Worm (Caenorhabditis elegans) whole organism, L2 larva: ENCODE results near the gene C38D9.8.

Source experiments
- C34F6.9 ChIP-seq: fragments of 150-350 bp; optimal IDR thresholded peaks from 2 replicates; lab custom pipeline; 2014; ENCODE audit warnings: missing biosample characterization, missing genetic modification characterization
- F13H6.1 ChIP-seq: sonication (generic microtip); optimal IDR thresholded peaks from 2 replicates; lab custom pipeline; 2016; ENCODE audit warnings: missing genetic modification characterization, missing compliant biosample characterization
- R02D3.7 ChIP-seq: fragments of 150-350 bp; optimal IDR thresholded peaks from 2 replicates; lab custom pipeline; 2014; ENCODE audit warnings: missing biosample characterization, missing genetic modification characterization
- ZK546.5 ChIP-seq: sonication (generic microtip); optimal IDR thresholded peaks from 2 replicates; lab custom pipeline; 2017; ENCODE audit warnings: missing biosample characterization, missing genetic modification characterization
- alr-1 ChIP-seq: fragments of 150-350 bp; optimal IDR thresholded peaks from 2 replicates; lab custom pipeline; 2014; ENCODE audit warnings: missing biosample characterization, missing genetic modification characterization
- aly-2 ChIP-seq: fragments of 150-350 bp; optimal IDR thresholded peaks from 2 replicates; lab custom pipeline; 2014; ENCODE audit warnings: missing biosample characterization, missing genetic modification characterization
- ama-1 ChIP-seq: fragments of 150-350 bp; optimal IDR thresholded peaks from 2 replicates; lab custom pipeline; 2018; ENCODE audit warnings: inconsistent platforms
- blmp-1 ChIP-seq: sonication (generic microtip); optimal IDR thresholded peaks from 2 replicates; lab custom pipeline; 2017; ENCODE audit warnings: missing genetic modification characterization, mild to moderate bottlenecking, missing compliant biosample characterization, antibody characterized with exemption, moderate library complexity; ENCODE audit not compliant: insufficient read depth
- ceh-16 ChIP-seq: fragments of 150-350 bp; optimal IDR thresholded peaks from 2 replicates; lab custom pipeline; 2014; ENCODE audit warnings: missing biosample characterization, missing genetic modification characterization
- ceh-82 ChIP-seq: fragments of 150-350 bp; optimal IDR thresholded peaks from 2 replicates; lab custom pipeline; 2014; ENCODE audit warnings: missing biosample characterization, missing genetic modification characterization
- egl-27 ChIP-seq: sonication (generic microtip); optimal IDR thresholded peaks from 3 replicates; lab custom pipeline; 2017; ENCODE audit warnings: missing biosample characterization, missing genetic modification reagents, missing genetic modification characterization
- elt-1 ChIP-seq: fragments of 150-350 bp; optimal IDR thresholded peaks from 2 replicates; lab custom pipeline; 2014; ENCODE audit warnings: missing biosample characterization, missing genetic modification characterization
- elt-3 ChIP-seq: sonication (generic microtip); optimal IDR thresholded peaks from 2 replicates; lab custom pipeline; 2017; ENCODE audit warnings: missing biosample characterization, missing genetic modification characterization
- fos-1 ChIP-seq: fragments of 150-350 bp; optimal IDR thresholded peaks from 2 replicates; lab custom pipeline; 2014; ENCODE audit warnings: missing biosample characterization, missing genetic modification characterization
- gmeb-1 ChIP-seq: fragments of 150-350 bp; optimal IDR thresholded peaks from 2 replicates; lab custom pipeline; 2014; ENCODE audit warnings: missing biosample characterization, missing genetic modification characterization
- lin-11 ChIP-seq: fragments of 150-350 bp; sonication (generic microtip); optimal IDR thresholded peaks from 2 replicates; lab custom pipeline; 2014; ENCODE audit warnings: missing biosample characterization, missing genetic modification characterization, inconsistent platforms, mixed read lengths
- lin-39 ChIP-seq: fragments of 150-350 bp; optimal IDR thresholded peaks from 2 replicates; lab custom pipeline; 2014; ENCODE audit warnings: missing biosample characterization, missing genetic modification reagents, missing genetic modification characterization
- lsy-2 ChIP-seq, 2 experiments: fragments of 150-350 bp in 1 of 2; sonication (generic microtip) in 1 of 2; optimal IDR thresholded peaks; 2 replicates each; lab custom pipeline; 2014 to 2017; ENCODE audit warnings: missing biosample characterization in 2 of 2, missing genetic modification characterization in 2 of 2
- mbf-1 ChIP-seq: sonication (generic microtip); optimal IDR thresholded peaks from 2 replicates; lab custom pipeline; 2017; ENCODE audit warnings: missing biosample characterization, missing genetic modification characterization
- mdl-1 ChIP-seq, 2 experiments: fragments of 150-350 bp in 1 of 2; sonication (generic microtip) in 1 of 2; optimal IDR thresholded peaks; 2 replicates each; lab custom pipeline; 2017; ENCODE audit warnings: missing biosample characterization in 2 of 2, missing genetic modification characterization in 2 of 2
- nhr-10 ChIP-seq: sonication (generic microtip); optimal IDR thresholded peaks from 2 replicates; lab custom pipeline; 2017; ENCODE audit warnings: missing biosample characterization, missing genetic modification characterization
- nhr-12 ChIP-seq: fragments of 150-350 bp; optimal IDR thresholded peaks from 2 replicates; lab custom pipeline; 2014; ENCODE audit warnings: missing biosample characterization, missing genetic modification characterization
- nhr-129 ChIP-seq: fragments of 150-350 bp; optimal IDR thresholded peaks from 2 replicates; lab custom pipeline; 2014; ENCODE audit warnings: missing biosample characterization, missing genetic modification characterization
- nhr-21 ChIP-seq: fragments of 150-350 bp; optimal IDR thresholded peaks from 2 replicates; lab custom pipeline; 2014; ENCODE audit warnings: missing biosample characterization, missing genetic modification characterization
- nhr-23 ChIP-seq: fragments of 150-350 bp; optimal IDR thresholded peaks from 2 replicates; lab custom pipeline; 2014; ENCODE audit warnings: missing biosample characterization, missing genetic modification reagents, missing genetic modification characterization
- nhr-6 ChIP-seq: fragments of 150-350 bp; optimal IDR thresholded peaks from 2 replicates; lab custom pipeline; 2014; ENCODE audit warnings: missing biosample characterization, missing genetic modification characterization
- nhr-77 ChIP-seq: fragments of 150-350 bp; optimal IDR thresholded peaks from 2 replicates; lab custom pipeline; 2014; ENCODE audit warnings: missing biosample characterization, missing genetic modification characterization
- peb-1 ChIP-seq: fragments of 150-350 bp; optimal IDR thresholded peaks from 2 replicates; lab custom pipeline; 2014; ENCODE audit warnings: missing biosample characterization, missing genetic modification characterization
- skn-1 ChIP-seq: sonication (generic microtip); optimal IDR thresholded peaks from 2 replicates; lab custom pipeline; 2017; ENCODE audit warnings: missing biosample characterization, missing genetic modification characterization
- sma-3 ChIP-seq: sonication (generic microtip); optimal IDR thresholded peaks from 2 replicates; lab custom pipeline; 2016; ENCODE audit warnings: missing genetic modification reagents, missing genetic modification characterization, missing compliant biosample characterization
- sma-9 ChIP-seq, 2 experiments: fragments of 150-350 bp in 1 of 2; sonication (generic microtip) in 1 of 2; optimal IDR thresholded peaks; 2 replicates each; lab custom pipeline; 2014 to 2016; ENCODE audit warnings: missing genetic modification characterization in 2 of 2, mild to moderate bottlenecking in 1 of 2, missing biosample characterization in 1 of 2, missing compliant biosample characterization in 1 of 2, missing genetic modification reagents in 1 of 2, moderate library complexity in 1 of 2
- snpc-4 ChIP-seq: fragments of 150-350 bp; optimal IDR thresholded peaks from 2 replicates; lab custom pipeline; 2014; ENCODE audit warnings: missing biosample characterization, missing genetic modification characterization
- unc-39 ChIP-seq: fragments of 150-350 bp; optimal IDR thresholded peaks from 2 replicates; lab custom pipeline; 2014; ENCODE audit warnings: missing biosample characterization, missing genetic modification characterization
- unc-55 ChIP-seq: fragments of 150-350 bp; sonication (generic microtip); optimal IDR thresholded peaks from 3 replicates; lab custom pipeline; 2014; ENCODE audit warnings: missing biosample characterization, missing genetic modification reagents, missing genetic modification characterization
- unc-62 ChIP-seq: fragments of 150-350 bp; optimal IDR thresholded peaks from 2 replicates; lab custom pipeline; 2014; ENCODE audit warnings: missing biosample characterization, missing genetic modification reagents, missing genetic modification characterization
- zag-1 ChIP-seq: fragments of 150-350 bp; optimal IDR thresholded peaks from 2 replicates; lab custom pipeline; 2014; ENCODE audit warnings: missing biosample characterization, missing genetic modification characterization
- ztf-1 ChIP-seq: fragments of 200-800 bp; sonication (Bioruptor generic); conservative IDR thresholded peaks from 2 replicates; pipeline ENCODE4 v1.3.6; 2022; ENCODE audit warnings: missing genetic modification characterization, missing compliant biosample characterization
- ztf-4 ChIP-seq: fragments of 150-350 bp; optimal IDR thresholded peaks from 2 replicates; lab custom pipeline; 2014; ENCODE audit warnings: missing biosample characterization, missing genetic modification characterization

The C38D9.8 gene

ce11 chrV:17566850-17567249 is 14.2 kb upstream of the C38D9.8 start, which contains the start of gene C38D9.2:
Gene C38D9.2, plus strand, starts transcription at chrV:17567150.
- TF ChIP-seq ama-1, result no peak

ce11 chrV:17565903-17566302 is 13.2 kb upstream of the C38D9.8 start, which contains the start of gene fbxa-171:
Gene fbxa-171, minus strand, starts transcription at chrV:17566003.
- TF ChIP-seq fos-1 (tag; lab: Kevin White, UChicago) (no peak), egl-27 (tag; lab: Kevin White, UChicago) (no peak), aly-2 (tag; lab: Kevin White, UChicago) (no peak), skn-1 (tag; lab: Kevin White, UChicago) (no peak), ztf-1 (GFP tag; lab: Robert Waterston, UW) (no peak), gmeb-1 (no peak), nhr-6 (no peak), mbf-1 (tag; lab: Kevin White, UChicago) (no peak)

- no peak for TF ChIP-seq zag-1 (tag; lab: Kevin White, UChicago)
- no peak for TF ChIP-seq egl-27 (tag; lab: Kevin White, UChicago)
- TF ChIP-seq sma-3 (GFP tag; lab: Kevin White, UChicago), result no peak
- TF ChIP-seq aly-2 (tag; lab: Kevin White, UChicago), result no peak
- TF ChIP-seq elt-1 (tag; lab: Kevin White, UChicago), result no peak
- no peak for TF ChIP-seq lin-11 (tag; lab: Kevin White, UChicago)
- TF ChIP-seq nhr-10 (tag; lab: Kevin White, UChicago), result no peak
- TF ChIP-seq sma-9 (GFP tag; optimal IDR thresholded peaks at IDR 0.05; lab: Kevin White, UChicago), result no peak
- TF ChIP-seq sma-9 (tag; optimal IDR thresholded peaks at IDR 0.05; lab: Kevin White, UChicago), result no peak
- no peak for TF ChIP-seq ceh-82 (tag; lab: Kevin White, UChicago)
- no peak for TF ChIP-seq F13H6.1 (tag; lab: Kevin White, UChicago)
- TF ChIP-seq nhr-21 (tag; lab: Kevin White, UChicago), result no peak
- no peak for TF ChIP-seq ZK546.5
- no peak for TF ChIP-seq unc-55 (GFP tag; lab: Kevin White, UChicago)
- TF ChIP-seq unc-62, result no peak
- TF ChIP-seq ceh-16 (tag; lab: Kevin White, UChicago), result no peak
- TF ChIP-seq C34F6.9 (tag; lab: Kevin White, UChicago), result no peak
- TF ChIP-seq blmp-1 (tag; lab: Kevin White, UChicago), result no peak
- TF ChIP-seq nhr-6, result no peak
- no peak for TF ChIP-seq nhr-23 (tag; lab: Kevin White, UChicago)
- TF ChIP-seq ztf-4 (tag; lab: Kevin White, UChicago), result no peak
Measured at ce11 chrV:17558946-17559345, 6.3 kb upstream of the C38D9.8 start, which contains the start of gene fbxa-172. Gene fbxa-172, plus strand, starts transcription at chrV:17559246.

ce11 chrV:17558377-17558776 is 5.7 kb upstream of the C38D9.8 start, which contains the start of gene fbxa-174:
Gene fbxa-174, minus strand, starts transcription at chrV:17558477.
- TF ChIP-seq nhr-10 (tag; lab: Kevin White, UChicago), result no peak
- TF ChIP-seq unc-62, result no peak
- TF ChIP-seq sma-3 (GFP tag; lab: Kevin White, UChicago), result no peak
- TF ChIP-seq mbf-1 (tag; lab: Kevin White, UChicago), result no peak
- no peak for TF ChIP-seq nhr-12 (tag; lab: Kevin White, UChicago)
- TF ChIP-seq R02D3.7 (tag; lab: Kevin White, UChicago), result no peak
- no peak for TF ChIP-seq ceh-82 (tag; lab: Kevin White, UChicago)
- TF ChIP-seq blmp-1 (tag; lab: Kevin White, UChicago), result no peak
- no peak for TF ChIP-seq nhr-129 (tag; lab: Kevin White, UChicago)
- no peak for TF ChIP-seq elt-3 (tag; lab: Kevin White, UChicago)
- no peak for TF ChIP-seq nhr-23 (tag; lab: Kevin White, UChicago)
- TF ChIP-seq peb-1 (tag; lab: Kevin White, UChicago), result no peak
- no peak for TF ChIP-seq sma-9 (GFP tag; optimal IDR thresholded peaks at IDR 0.05; lab: Kevin White, UChicago)
- no peak for TF ChIP-seq sma-9 (tag; optimal IDR thresholded peaks at IDR 0.05; lab: Kevin White, UChicago)
- no peak for TF ChIP-seq F13H6.1 (tag; lab: Kevin White, UChicago)
- TF ChIP-seq elt-1 (tag; lab: Kevin White, UChicago), result no peak
- TF ChIP-seq nhr-6, result no peak

- TF ChIP-seq egl-27 (tag; lab: Kevin White, UChicago) (no peak), unc-39 (tag; lab: Kevin White, UChicago) (no peak), lin-39 (tag; lab: Kevin White, UChicago) (no peak), aly-2 (tag; lab: Kevin White, UChicago) (no peak), nhr-21 (tag; lab: Kevin White, UChicago) (no peak), zag-1 (tag; lab: Kevin White, UChicago) (no peak), mdl-1 (tag; optimal IDR thresholded peaks at IDR 0.05; lab: Kevin White, UChicago) (no peak), lsy-2 (tag; optimal IDR thresholded peaks at IDR 0.05; lab: Kevin White, UChicago) (no peak), nhr-12 (tag; lab: Kevin White, UChicago) (no peak), ceh-82 (tag; lab: Kevin White, UChicago) (no peak), sma-9 (GFP tag; optimal IDR thresholded peaks at IDR 0.05; lab: Kevin White, UChicago) (no peak), sma-9 (tag; optimal IDR thresholded peaks at IDR 0.05; lab: Kevin White, UChicago) (no peak), unc-62 (no peak), ztf-1 (GFP tag; lab: Robert Waterston, UW) (no peak), snpc-4 (tag; lab: Kevin White, UChicago) (no peak), nhr-77 (no peak), skn-1 (tag; lab: Kevin White, UChicago) (no peak), alr-1 (tag; lab: Kevin White, UChicago) (no peak)
Measured at ce11 chrV:17551396-17551795, 1.3 kb downstream of the C38D9.8 start.
